Fruit fly (Drosophila melanogaster) S2 (cell line): Measurements from ENCODE around the gene spartin.

Experiments
- CG8478 ChIP-seq: fragments of >200 bp; optimal IDR thresholded peaks from 2 replicates; lab custom pipeline; 2018
- CTCF ChIP-seq, 2 experiments: fragments of >200 bp; optimal IDR thresholded peaks; 2 replicates each; lab custom pipeline; 2018

- TF ChIP-seq CG8478 (lab: Kevin White, UChicago), result no peak
- TF ChIP-seq CTCF (optimal IDR thresholded peaks at IDR 0.05; lab: Kevin White, UChicago), result no peak
Observed at dm6 chr3R:4678362-4678761, 23.8 kb downstream of the spartin start.
